Fruit fly (Drosophila melanogaster) whole organism, adult: ENCODE measurements around the gene CG5665.

Experiments
- CG11617 ChIP-seq: fragments of 200-800 bp; sonication (Bioruptor generic); optimal IDR thresholded peaks from 2 replicates; lab custom pipeline; 2017; ENCODE audit warnings: mild to moderate bottlenecking, missing biosample characterization, missing genetic modification reagents, missing genetic modification characterization
- CG14711 ChIP-seq: fragments of 200-800 bp; sonication (Bioruptor generic); optimal IDR thresholded peaks from 2 replicates; lab custom pipeline; 2018; ENCODE audit warnings: missing biosample characterization, mild to moderate bottlenecking, missing genetic modification characterization, moderate library complexity
- CG7101 ChIP-seq: fragments of 200-800 bp; sonication (Bioruptor generic); optimal IDR thresholded peaks from 2 replicates; lab custom pipeline; 2018; ENCODE audit warnings: missing biosample characterization, mild to moderate bottlenecking, missing genetic modification characterization, moderate library complexity
- Clk ChIP-seq: fragments of 200-800 bp; sonication (Bioruptor generic); optimal IDR thresholded peaks from 2 replicates; lab custom pipeline; 2017; ENCODE audit warnings: missing biosample characterization, missing genetic modification characterization
- Hr96 ChIP-seq: fragments of 200-800 bp; sonication (Bioruptor generic); optimal IDR thresholded peaks from 2 replicates; lab custom pipeline; 2016; ENCODE audit warnings: missing biosample characterization, missing genetic modification characterization
- Mnt ChIP-seq: fragments of 200-800 bp; sonication (Bioruptor generic); optimal IDR thresholded peaks from 2 replicates; lab custom pipeline; 2016; ENCODE audit warnings: missing biosample characterization, mild to moderate bottlenecking, missing genetic modification characterization
- bab1 ChIP-seq: fragments of 200-800 bp; sonication (Bioruptor generic); optimal IDR thresholded peaks from 3 replicates; lab custom pipeline; 2019; ENCODE audit warnings: missing biosample characterization, mild to moderate bottlenecking, missing genetic modification characterization, moderate library complexity
- kay ChIP-seq: fragments of 200-800 bp; sonication (Bioruptor generic); peaks from one replicate; lab custom pipeline; 2016; ENCODE audit warnings: missing biosample characterization, missing genetic modification characterization, borderline replicate concordance
- pad ChIP-seq: fragments of 200-800 bp; sonication (Bioruptor generic); optimal IDR thresholded peaks from 3 replicates; lab custom pipeline; 2017; ENCODE audit warnings: missing biosample characterization, missing genetic modification characterization, mild to moderate bottlenecking, moderate library complexity, missing genetic modification reagents
- tj ChIP-seq: fragments of 200-800 bp; sonication (Bioruptor generic); optimal IDR thresholded peaks from 3 replicates; lab custom pipeline; 2017; ENCODE audit warnings: missing biosample characterization, mild to moderate bottlenecking, missing genetic modification characterization, moderate library complexity
- toe ChIP-seq: fragments of 200-800 bp; sonication (Bioruptor generic); optimal IDR thresholded peaks from 2 replicates; lab custom pipeline; 2016; ENCODE audit warnings: missing biosample characterization, missing genetic modification characterization

DNA sequence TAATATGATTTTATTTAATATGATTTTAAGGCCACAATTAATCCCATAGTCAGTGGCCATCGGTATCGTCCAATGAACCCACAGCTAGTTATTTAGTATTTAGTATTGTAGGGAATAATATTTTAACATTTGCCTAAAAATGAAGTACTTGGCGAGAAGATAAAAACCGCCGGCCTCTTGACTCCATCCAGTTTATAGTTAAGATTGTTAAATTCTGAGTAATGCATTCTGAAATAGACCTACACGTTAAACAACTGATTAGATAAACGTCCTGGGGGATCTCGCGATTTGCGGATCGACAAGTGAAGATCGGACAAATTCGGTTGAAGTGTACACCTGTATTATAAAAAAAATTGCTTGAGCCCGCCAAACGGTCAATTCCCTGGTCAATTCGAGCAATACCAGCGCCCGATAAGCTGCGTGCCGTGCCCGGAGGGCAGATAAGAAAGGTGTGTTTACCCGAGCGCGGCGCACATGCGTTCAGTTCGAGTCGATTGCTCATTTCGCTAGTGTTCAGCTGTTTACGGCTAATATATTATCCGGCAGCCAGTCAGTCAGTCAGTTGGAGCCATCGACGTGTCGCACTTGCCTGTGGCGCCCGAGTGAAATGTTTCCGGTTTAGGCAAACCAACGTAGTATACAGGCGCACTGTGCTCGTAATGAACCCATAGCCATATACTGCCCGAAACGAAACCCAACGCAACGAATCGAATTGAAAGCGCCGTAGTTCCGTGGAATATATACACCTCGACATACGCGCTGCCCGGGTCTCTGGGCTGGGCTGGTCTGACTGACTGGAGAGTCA is 28.9 kb downstream of the CG5665 start:
- TF ChIP-seq Mnt (GFP tag; lab: Kevin White, UChicago): peak; percentile 82
- no peak for TF ChIP-seq CG7101
- TF ChIP-seq CG14711 (tag; lab: Kevin White, UChicago): no peak
- TF ChIP-seq kay: peak; percentile 52
- no peak for TF ChIP-seq CG11617 (GFP tag; lab: Kevin White, UChicago)
- TF ChIP-seq toe (GFP tag; lab: Kevin White, UChicago): no peak
- no peak for TF ChIP-seq bab1 (GFP tag; lab: Kevin White, UChicago)
- no peak for TF ChIP-seq Clk
- TF ChIP-seq Hr96 (GFP tag; lab: Kevin White, UChicago): no peak
- TF ChIP-seq pad: no peak
- no peak for TF ChIP-seq tj (GFP tag; lab: Kevin White, UChicago)
